Worm (Caenorhabditis elegans) whole organism, mixed stage, embryonic: ENCODE results near the gene mam-7.

ENCODE experiments used
- lin-13 ChIP-seq: fragments of 150-350 bp; optimal IDR thresholded peaks from 2 replicates; lab custom pipeline; 2014; ENCODE audit warnings: missing biosample characterization, missing genetic modification characterization
- lsy-2 ChIP-seq: fragments of 150-350 bp; optimal IDR thresholded peaks from 2 replicates; lab custom pipeline; 2014; ENCODE audit warnings: missing biosample characterization, missing genetic modification characterization
- sem-2 ChIP-seq: fragments of 200-800 bp; sonication (Bioruptor generic); optimal IDR thresholded peaks from 2 replicates; lab custom pipeline; 2018; ENCODE audit warnings: mild to moderate bottlenecking, missing genetic modification characterization, missing compliant biosample characterization
- ztf-11 ChIP-seq: fragments of 150-350 bp; optimal IDR thresholded peaks from 2 replicates; lab custom pipeline; 2014; ENCODE audit warnings: missing biosample characterization, missing genetic modification characterization

ce11 chrIII:9907574-9907973 lies 14.6 kb downstream of the mam-7 start:
- TF ChIP-seq ztf-11 (tag; lab: Kevin White, UChicago) (no peak), lin-13 (tag; lab: Kevin White, UChicago) (no peak), lsy-2 (tag; lab: Kevin White, UChicago) (no peak), sem-2 (no peak)
